Fruit fly (Drosophila melanogaster): Measurements from ENCODE around the gene CG4119.

dm6 chrX:5690651-5691379 is 25.0 kb downstream of the CG4119 start:
- TF ChIP-seq CG8478 (optimal IDR thresholded peaks at IDR 0.05), result no peak
- TF ChIP-seq CTCF (optimal IDR thresholded peaks at IDR 0.05), result no peak

Measured in S2 (cell line).